Worm (Caenorhabditis elegans) whole organism, late embryonic: Measurements from ENCODE around the gene mdt-20.

Experiments used
- Y22D7AL.16 ChIP-seq: sonication (generic microtip); optimal IDR thresholded peaks from 2 replicates; lab custom pipeline; 2016; ENCODE audit warnings: missing genetic modification characterization, missing compliant biosample characterization
- ceh-14 ChIP-seq: sonication (generic microtip); optimal IDR thresholded peaks from 2 replicates; lab custom pipeline; 2016; ENCODE audit warnings: missing genotype, missing genetic modification characterization, missing compliant biosample characterization
- ceh-18 ChIP-seq: sonication (generic microtip); optimal IDR thresholded peaks from 2 replicates; lab custom pipeline; 2016; ENCODE audit warnings: missing genetic modification characterization, missing compliant biosample characterization
- ceh-2 ChIP-seq: sonication (generic microtip); optimal IDR thresholded peaks from 2 replicates; lab custom pipeline; 2016; ENCODE audit warnings: missing genotype, missing genetic modification characterization, missing compliant biosample characterization
- ceh-22 ChIP-seq: sonication (generic microtip); optimal IDR thresholded peaks from 2 replicates; lab custom pipeline; 2017; ENCODE audit warnings: missing biosample characterization, missing genetic modification characterization
- ceh-30 ChIP-seq: fragments of 150-350 bp; optimal IDR thresholded peaks from 2 replicates; lab custom pipeline; 2014; ENCODE audit warnings: missing biosample characterization, missing genetic modification characterization
- elt-2 ChIP-seq: sonication (generic microtip); optimal IDR thresholded peaks from 2 replicates; lab custom pipeline; 2016; ENCODE audit warnings: missing genetic modification reagents, missing genetic modification characterization, missing compliant biosample characterization
- ets-4 ChIP-seq: sonication (generic microtip); optimal IDR thresholded peaks from 2 replicates; lab custom pipeline; 2016; ENCODE audit warnings: missing genetic modification characterization, missing compliant biosample characterization
- gmeb-2 ChIP-seq: sonication (generic microtip); optimal IDR thresholded peaks from 2 replicates; lab custom pipeline; 2016; ENCODE audit warnings: missing genetic modification characterization, inconsistent platforms, missing compliant biosample characterization
- hlh-30 ChIP-seq: sonication (generic microtip); optimal IDR thresholded peaks from 2 replicates; lab custom pipeline; 2017; ENCODE audit warnings: antibody characterized with exemption, missing genetic modification characterization, missing compliant biosample characterization; ENCODE audit not compliant: insufficient read depth
- nfya-1 ChIP-seq: sonication (generic microtip); optimal IDR thresholded peaks from 2 replicates; lab custom pipeline; 2017; ENCODE audit warnings: missing genetic modification characterization, mild to moderate bottlenecking, missing compliant biosample characterization, antibody characterized with exemption, moderate library complexity
- odd-2 ChIP-seq: sonication (generic microtip); optimal IDR thresholded peaks from 2 replicates; lab custom pipeline; 2017; ENCODE audit warnings: antibody characterized with exemption, mild to moderate bottlenecking, missing genetic modification characterization, missing compliant biosample characterization
- pat-9 ChIP-seq: fragments of 200-800 bp; sonication (Bioruptor generic); optimal IDR thresholded peaks from 2 replicates; lab custom pipeline; 2018; ENCODE audit warnings: mild to moderate bottlenecking, missing genetic modification characterization, moderate library complexity, missing compliant biosample characterization
- tbx-7 ChIP-seq: sonication (generic microtip); optimal IDR thresholded peaks from 2 replicates; lab custom pipeline; 2016; ENCODE audit warnings: missing genotype, missing genetic modification characterization, missing compliant biosample characterization

The mdt-20 gene

DNA sequence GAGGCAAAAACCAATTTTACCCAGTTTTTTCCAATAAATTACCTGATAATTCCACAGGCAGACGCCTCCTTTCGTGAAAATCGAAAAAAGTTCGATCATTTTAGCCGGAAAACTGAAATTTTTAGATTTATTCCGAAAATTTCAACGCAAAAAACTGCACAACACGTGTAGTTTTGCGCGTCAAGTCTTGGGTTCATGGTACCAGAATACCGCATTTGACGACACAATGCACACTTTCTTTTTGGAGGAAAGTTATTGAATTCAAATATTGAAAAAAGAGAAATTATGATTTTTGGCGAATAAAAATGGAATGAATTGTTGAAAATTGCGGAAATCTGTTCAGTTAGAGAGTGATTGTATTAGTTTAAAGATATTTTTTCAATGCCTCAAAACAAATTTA, 52.1 kb downstream of the mdt-20 start, which contains the start of gene F38A1.8:
Gene F38A1.8 (minus strand): TSS at position 167 of the 400 bp plus-strand sequence.
- TF ChIP-seq ceh-22 = no peak
- TF ChIP-seq ceh-30 (tag; lab: Kevin White, UChicago) = no peak
- TF ChIP-seq gmeb-2 (tag; lab: Kevin White, UChicago) = no peak
- no peak for TF ChIP-seq elt-2
- TF ChIP-seq pat-9 (tag; lab: Kevin White, UChicago) = no peak
- TF ChIP-seq hlh-30 (tag; lab: Kevin White, UChicago) = peak; percentile 38
- no peak for TF ChIP-seq ceh-14 (tag; lab: Kevin White, UChicago)
- peak; percentile 29 for TF ChIP-seq nfya-1
- TF ChIP-seq tbx-7 (tag; lab: Kevin White, UChicago) = no peak
- no peak for TF ChIP-seq ceh-18
- no peak for TF ChIP-seq ceh-2 (tag; lab: Kevin White, UChicago)
- no peak for TF ChIP-seq ets-4
- no peak for TF ChIP-seq odd-2 (tag; lab: Kevin White, UChicago)
- TF ChIP-seq Y22D7AL.16 (tag; lab: Kevin White, UChicago) = no peak
